Worm (Caenorhabditis elegans) whole organism, L4 larva: ENCODE data around the gene miz-1.

Source experiments
- hlh-30 ChIP-seq: sonication (generic microtip); optimal IDR thresholded peaks from 2 replicates; lab custom pipeline; 2017; ENCODE audit warnings: antibody characterized with exemption, mild to moderate bottlenecking, missing genetic modification characterization, missing compliant biosample characterization; ENCODE audit not compliant: insufficient read depth
- unc-62 ChIP-seq, 3 experiments: fragments of 150-350 bp in 1 of 3; sonication (generic microtip); optimal IDR thresholded peaks in 2 of 3; peaks in 1 of 3; 1 replicate in 1 of 3; 2 replicates in 2 of 3; lab custom pipeline; 2014 to 2017; ENCODE audit warnings: missing biosample characterization in 3 of 3, missing genetic modification characterization in 3 of 3, missing genetic modification reagents in 3 of 3, missing genotype in 1 of 3

- TF ChIP-seq unc-62 (GFP tag; optimal IDR thresholded peaks at IDR 0.05 in 1 of 2; lab: Kevin White, UChicago) (no peak), unc-62 (tag; optimal IDR thresholded peaks at IDR 0.05; lab: Kevin White, UChicago) (no peak), hlh-30 (tag; lab: Kevin White, UChicago) (no peak)
Observed at ce11 chrIV:10778582-10778981, 33.6 kb upstream of the miz-1 start.
